Fruit fly (Drosophila melanogaster) whole organism, embryonic: ENCODE results near the gene CG8837.
A peak's percentile ranks its signal among the peaks of the same experiment; 100 is the strongest.

Source experiments
- CG12155 ChIP-seq: fragments of 200-800 bp; sonication (Bioruptor generic); optimal IDR thresholded peaks from 3 replicates; lab custom pipeline; 2016; ENCODE audit warnings: missing biosample characterization, missing genetic modification characterization
- CG12219 ChIP-seq: fragments of 200-800 bp; sonication (Bioruptor generic); optimal IDR thresholded peaks from 3 replicates; lab custom pipeline; 2018; ENCODE audit warnings: missing biosample characterization, mild to moderate bottlenecking, missing genetic modification characterization
- CG3838 ChIP-seq: fragments of 200-800 bp; sonication (Bioruptor generic); optimal IDR thresholded peaks from 3 replicates; lab custom pipeline; 2016; ENCODE audit warnings: missing biosample characterization, missing genetic modification characterization
- CG43689 ChIP-seq: fragments of 200-800 bp; sonication (Bioruptor generic); IDR thresholded peaks from 2 replicates; pipeline ENCODE4 v1.3.6; 2022; ENCODE audit warnings: missing biosample characterization, missing genetic modification characterization
- CG7357 ChIP-seq: fragments of 200-800 bp; sonication (Bioruptor generic); IDR thresholded peaks from 3 replicates; pipeline ENCODE4 v1.3.6; 2022; ENCODE audit warnings: missing biosample characterization, missing genetic modification characterization
- CG8924 ChIP-seq: fragments of 200-800 bp; optimal IDR thresholded peaks from 3 replicates; lab custom pipeline; 2019; ENCODE audit warnings: missing biosample characterization, mild to moderate bottlenecking, missing genetic modification characterization, moderate library complexity
- Poxn ChIP-seq: fragments of 200-800 bp; sonication (Bioruptor generic); IDR thresholded peaks from 2 replicates; pipeline ENCODE4 v1.3.6; 2022; ENCODE audit warnings: missing biosample characterization, missing genetic modification characterization
- bab2 ChIP-seq: fragments of 200-800 bp; sonication (Bioruptor generic); optimal IDR thresholded peaks from 2 replicates; lab custom pipeline; 2016; ENCODE audit warnings: missing biosample characterization, missing genetic modification characterization
- her ChIP-seq: fragments of 200-800 bp; sonication (Bioruptor generic); optimal IDR thresholded peaks from 2 replicates; lab custom pipeline; 2016; ENCODE audit warnings: missing biosample characterization, missing genetic modification characterization
- nom ChIP-seq: fragments of 200-800 bp; sonication (Bioruptor generic); optimal IDR thresholded peaks from 2 replicates; lab custom pipeline; 2017; ENCODE audit warnings: missing biosample characterization, missing genetic modification characterization, mild to moderate bottlenecking, moderate library complexity, missing genetic modification reagents

DNA sequence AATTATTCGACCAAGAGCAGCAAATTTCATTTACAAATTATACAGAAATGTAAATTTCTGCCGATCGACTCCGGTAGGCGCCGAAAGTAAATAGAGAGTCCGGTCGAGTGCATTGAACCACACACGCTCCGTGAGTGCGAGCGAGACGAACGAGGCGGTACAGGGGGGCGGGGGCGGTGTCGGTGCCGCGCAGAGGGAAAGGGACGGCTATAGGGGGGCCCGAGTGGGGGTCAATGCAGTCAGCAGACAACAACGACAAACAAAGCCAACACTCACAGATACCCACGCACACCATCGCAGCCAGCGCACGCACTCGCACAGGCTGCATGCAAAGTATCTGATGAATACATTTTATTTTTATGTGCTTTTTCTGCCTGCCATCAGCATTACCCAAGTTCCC is 19.4 kb downstream of the CG8837 start:
- TF ChIP-seq CG7357 (GFP tag; lab: Robert Waterston, UW) = no peak
- TF ChIP-seq CG12155 (GFP tag; lab: Kevin White, UChicago) = no peak
- no peak for TF ChIP-seq CG12219 (GFP tag; lab: Kevin White, UChicago)
- TF ChIP-seq CG8924 (tag; lab: Kevin White, UChicago) = no peak
- no peak for TF ChIP-seq CG43689 (GFP tag; lab: Robert Waterston, UW)
- no peak for TF ChIP-seq Poxn
- peak; percentile 31 for TF ChIP-seq nom
- TF ChIP-seq bab2 (GFP tag; lab: Kevin White, UChicago) = no peak
- no peak for TF ChIP-seq her (GFP tag; lab: Kevin White, UChicago)
- TF ChIP-seq CG3838 (GFP tag; lab: Kevin White, UChicago) = no peak
